Fruit fly (Drosophila melanogaster): Measurements from ENCODE around the gene CG15322.

DNA sequence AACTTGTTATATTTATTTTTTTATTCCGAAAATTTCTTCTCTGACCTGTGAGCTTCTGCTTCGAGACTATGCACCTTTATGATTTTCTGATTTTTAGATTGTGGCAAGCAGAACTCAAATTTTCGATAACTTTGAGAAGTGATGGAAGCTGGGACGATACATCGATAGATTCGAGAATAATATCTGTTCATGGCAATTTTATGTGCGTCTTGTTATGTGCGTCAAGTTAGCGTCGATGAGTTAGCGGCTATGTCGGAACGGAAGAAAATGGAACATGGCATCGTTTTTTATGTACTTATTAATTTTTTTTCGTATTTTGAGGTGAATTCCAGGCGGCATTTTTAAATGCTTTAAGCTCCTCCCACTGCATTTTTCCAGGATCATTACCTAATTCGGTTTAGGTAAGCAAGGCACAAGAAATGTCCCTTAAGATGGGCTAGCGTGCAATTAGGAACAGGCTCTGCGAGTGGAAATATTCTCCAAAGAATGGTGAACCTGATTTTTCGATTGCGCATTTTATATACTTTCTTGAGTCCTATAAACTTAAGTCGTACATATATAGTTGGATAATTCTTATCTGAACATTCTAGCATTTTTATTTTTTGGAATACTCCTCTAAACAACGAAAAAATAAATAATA is 32.5 kb downstream of the CG15322 start, which contains the start of gene Phf7:
- TF ChIP-seq Snoo (tag; optimal IDR thresholded peaks at IDR 0.05) = no peak
- TF ChIP-seq CG13204 (GFP tag; optimal IDR thresholded peaks at IDR 0.05) = no peak
- no peak for TF ChIP-seq CG17806 (tag; optimal IDR thresholded peaks at IDR 0.05)
- TF ChIP-seq CG8159 (tag; optimal IDR thresholded peaks at IDR 0.05) = no peak
- TF ChIP-seq CG12605 (GFP tag; IDR thresholded peaks at IDR 0.05) = no peak

Data from whole organism, pupa.